Worm (Caenorhabditis elegans) whole organism, early embryonic: Measurements from ENCODE around the gene F26D11.2.
A peak's percentile ranks its signal among the peaks of the same experiment; 100 is the strongest.

ENCODE experiments used
- B0310.2 ChIP-seq: sonication (generic microtip); optimal IDR thresholded peaks from 2 replicates; lab custom pipeline; 2016; ENCODE audit warnings: mild to moderate bottlenecking, missing genetic modification characterization, missing compliant biosample characterization
- F13C5.2 ChIP-seq: sonication (generic microtip); optimal IDR thresholded peaks from 2 replicates; lab custom pipeline; 2017; ENCODE audit warnings: mild to moderate bottlenecking, missing genetic modification characterization, inconsistent platforms, missing compliant biosample characterization
- aly-1 ChIP-seq: sonication (generic microtip); optimal IDR thresholded peaks from 2 replicates; lab custom pipeline; 2016; ENCODE audit warnings: missing genetic modification characterization, missing compliant biosample characterization
- ama-1 ChIP-seq: fragments of 150-350 bp; optimal IDR thresholded peaks from 2 replicates; lab custom pipeline; 2014
- ceh-13 ChIP-seq: fragments of 200-800 bp; sonication (Bioruptor generic); optimal IDR thresholded peaks from 2 replicates; lab custom pipeline; 2018; ENCODE audit warnings: mild to moderate bottlenecking, missing genetic modification characterization, missing compliant biosample characterization
- ceh-36 ChIP-seq: sonication (generic microtip); optimal IDR thresholded peaks from 2 replicates; lab custom pipeline; 2016; ENCODE audit warnings: missing genetic modification characterization, inconsistent platforms, missing compliant biosample characterization
- ets-7 ChIP-seq: sonication (generic microtip); optimal IDR thresholded peaks from 2 replicates; lab custom pipeline; 2016; ENCODE audit warnings: missing genotype, missing genetic modification characterization, missing compliant biosample characterization
- flt-1 ChIP-seq: fragments of 200-800 bp; sonication (Bioruptor generic); IDR thresholded peaks from 2 replicates; pipeline ENCODE4 v1.3.6; 2022; ENCODE audit warnings: missing genetic modification characterization, missing compliant biosample characterization
- hmbx-1 ChIP-seq: sonication (generic microtip); optimal IDR thresholded peaks from 2 replicates; lab custom pipeline; 2016; ENCODE audit warnings: mild to moderate bottlenecking, missing genetic modification characterization, missing compliant biosample characterization
- hmg-4 ChIP-seq: fragments of 200-800 bp; sonication (Bioruptor generic); optimal IDR thresholded peaks from 2 replicates; lab custom pipeline; 2018; ENCODE audit warnings: mild to moderate bottlenecking, missing genetic modification characterization, missing compliant biosample characterization
- hnd-1 ChIP-seq: sonication (generic microtip); optimal IDR thresholded peaks from 2 replicates; lab custom pipeline; 2016; ENCODE audit warnings: missing genetic modification characterization, missing compliant biosample characterization
- pes-1 ChIP-seq: fragments of 200-800 bp; sonication (Bioruptor generic); IDR thresholded peaks from 2 replicates; pipeline ENCODE4 v1.3.6; 2022; ENCODE audit warnings: missing genetic modification reagents, missing genetic modification characterization, missing compliant biosample characterization
- scrt-1 ChIP-seq: fragments of 200-800 bp; sonication (Bioruptor generic); IDR thresholded peaks from 2 replicates; pipeline ENCODE4 v1.3.6; 2022; ENCODE audit warnings: missing genetic modification characterization, missing compliant biosample characterization
- sea-1 ChIP-seq: fragments of 200-800 bp; sonication (Bioruptor generic); conservative IDR thresholded peaks from 2 replicates; pipeline ENCODE4 v1.3.6; 2022; ENCODE audit warnings: missing genetic modification characterization, missing compliant biosample characterization
- tbx-11 ChIP-seq: fragments of 200-800 bp; sonication (Bioruptor generic); IDR thresholded peaks from 2 replicates; pipeline ENCODE4 v1.3.6; 2022; ENCODE audit warnings: missing genetic modification characterization, missing compliant biosample characterization
- tbx-37 ChIP-seq: fragments of 200-800 bp; sonication (Bioruptor generic); conservative IDR thresholded peaks from 2 replicates; pipeline ENCODE4 v1.3.6; 2022; ENCODE audit warnings: missing genetic modification reagents, missing genetic modification characterization, missing compliant biosample characterization
- tra-4 ChIP-seq: sonication (generic microtip); optimal IDR thresholded peaks from 2 replicates; lab custom pipeline; 2017; ENCODE audit warnings: missing genetic modification characterization, missing compliant biosample characterization

The F26D11.2 gene

ce11 chrV:7964429-7964828 lies 5.4 kb downstream of the F26D11.2 start:
- no peak for TF ChIP-seq hnd-1 (tag; lab: Kevin White, UChicago)
- no peak for TF ChIP-seq ama-1
- TF ChIP-seq B0310.2 (tag; lab: Kevin White, UChicago), result no peak
- TF ChIP-seq tra-4 (tag; lab: Kevin White, UChicago), result no peak
- TF ChIP-seq hmbx-1 (tag; lab: Kevin White, UChicago), result no peak
- TF ChIP-seq aly-1 (tag; lab: Kevin White, UChicago), result no peak
- TF ChIP-seq ets-7, result no peak
- no peak for TF ChIP-seq tbx-37 (GFP tag; lab: Robert Waterston, UW)
- TF ChIP-seq flt-1, result no peak
- TF ChIP-seq ceh-36 (tag; lab: Kevin White, UChicago), result no peak
- no peak for TF ChIP-seq tbx-11 (GFP tag; lab: Robert Waterston, UW)
- no peak for TF ChIP-seq pes-1 (GFP tag; lab: Robert Waterston, UW)
- TF ChIP-seq ceh-13 (GFP tag; lab: Kevin White, UChicago), result no peak
- TF ChIP-seq scrt-1 (GFP tag; lab: Robert Waterston, UW), result no peak
- no peak for TF ChIP-seq hmg-4 (GFP tag; lab: Kevin White, UChicago)
- no peak for TF ChIP-seq F13C5.2 (tag; lab: Kevin White, UChicago)
- TF ChIP-seq sea-1, result no peak

ce11 chrV:7969107-7969506 lies 10.0 kb downstream of the F26D11.2 start, which contains the start of gene che-7:
che-7 (minus strand) TSS chrV:7969207.
- no peak for TF ChIP-seq hmg-4 (GFP tag; lab: Kevin White, UChicago)
- TF ChIP-seq pes-1 (GFP tag; lab: Robert Waterston, UW), result no peak
- no peak for TF ChIP-seq ceh-36 (tag; lab: Kevin White, UChicago)
- no peak for TF ChIP-seq B0310.2 (tag; lab: Kevin White, UChicago)
- TF ChIP-seq ceh-13 (GFP tag; lab: Kevin White, UChicago), result no peak
- no peak for TF ChIP-seq aly-1 (tag; lab: Kevin White, UChicago)
- no peak for TF ChIP-seq ets-7
- TF ChIP-seq flt-1, result no peak
- no peak for TF ChIP-seq tra-4 (tag; lab: Kevin White, UChicago)
- TF ChIP-seq sea-1, result no peak
- TF ChIP-seq F13C5.2 (tag; lab: Kevin White, UChicago), result no peak
- no peak for TF ChIP-seq ama-1
- TF ChIP-seq hnd-1 (tag; lab: Kevin White, UChicago), result no peak
- TF ChIP-seq hmbx-1 (tag; lab: Kevin White, UChicago), result no peak

ce11 chrV:7970519-7970918 lies 11.4 kb downstream of the F26D11.2 start:
- TF ChIP-seq ceh-36 (tag; lab: Kevin White, UChicago), result no peak
- TF ChIP-seq pes-1 (GFP tag; lab: Robert Waterston, UW), result no peak
- no peak for TF ChIP-seq tra-4 (tag; lab: Kevin White, UChicago)
- no peak for TF ChIP-seq hmbx-1 (tag; lab: Kevin White, UChicago)
- no peak for TF ChIP-seq ets-7
- TF ChIP-seq hmg-4 (GFP tag; lab: Kevin White, UChicago), result no peak
- TF ChIP-seq ama-1, result no peak

ce11 chrV:7971376-7971775 lies 12.3 kb downstream of the F26D11.2 start:
- no peak for TF ChIP-seq hmg-4 (GFP tag; lab: Kevin White, UChicago)
- no peak for TF ChIP-seq sea-1
- no peak for TF ChIP-seq pes-1 (GFP tag; lab: Robert Waterston, UW)

- TF ChIP-seq ceh-36 (tag; lab: Kevin White, UChicago), result no peak
- TF ChIP-seq aly-1 (tag; lab: Kevin White, UChicago), result peak; percentile 21
- TF ChIP-seq ama-1, result no peak
- no peak for TF ChIP-seq ceh-13 (GFP tag; lab: Kevin White, UChicago)
- TF ChIP-seq B0310.2 (tag; lab: Kevin White, UChicago), result no peak
- no peak for TF ChIP-seq flt-1
Measured at ce11 chrV:7977701-7978461, 18.8 kb downstream of the F26D11.2 start, which contains the start of gene let-413. let-413 (minus strand) TSS chrV:7977776.

ce11 chrV:7978798-7979197 lies 19.7 kb downstream of the F26D11.2 start:
- TF ChIP-seq hnd-1 (tag; lab: Kevin White, UChicago) (no peak), ceh-36 (tag; lab: Kevin White, UChicago) (peak; percentile 17), tra-4 (tag; lab: Kevin White, UChicago) (no peak), tbx-11 (GFP tag; lab: Robert Waterston, UW) (no peak), scrt-1 (GFP tag; lab: Robert Waterston, UW) (no peak), hmbx-1 (tag; lab: Kevin White, UChicago) (no peak), hmg-4 (GFP tag; lab: Kevin White, UChicago) (peak; percentile 87), flt-1 (no peak), ceh-13 (GFP tag; lab: Kevin White, UChicago) (no peak), tbx-37 (GFP tag; lab: Robert Waterston, UW) (no peak), pes-1 (GFP tag; lab: Robert Waterston, UW) (no peak), aly-1 (tag; lab: Kevin White, UChicago) (no peak), sea-1 (peak; percentile 40; the same call in 1 of the 2 replicates), B0310.2 (tag; lab: Kevin White, UChicago) (peak; percentile 74), ama-1 (no peak), F13C5.2 (tag; lab: Kevin White, UChicago) (peak; percentile 38), ets-7 (no peak)

- TF ChIP-seq F13C5.2 (tag; lab: Kevin White, UChicago), result no peak
- no peak for TF ChIP-seq B0310.2 (tag; lab: Kevin White, UChicago)
- TF ChIP-seq ets-7, result no peak
- TF ChIP-seq ama-1, result no peak
- TF ChIP-seq sea-1, result no peak
- no peak for TF ChIP-seq ceh-13 (GFP tag; lab: Kevin White, UChicago)
- TF ChIP-seq tbx-11 (GFP tag; lab: Robert Waterston, UW), result no peak
- no peak for TF ChIP-seq hmbx-1 (tag; lab: Kevin White, UChicago)
- no peak for TF ChIP-seq tbx-37 (GFP tag; lab: Robert Waterston, UW)
- no peak for TF ChIP-seq aly-1 (tag; lab: Kevin White, UChicago)
Measured at ce11 chrV:7980370-7980987, 21.4 kb downstream of the F26D11.2 start.
